Worm (Caenorhabditis elegans) whole organism, midembryonic: ENCODE results near the gene C40C9.3.

ENCODE experiments used
- cog-1 ChIP-seq: sonication (generic microtip); optimal IDR thresholded peaks from 2 replicates; lab custom pipeline; 2016; ENCODE audit warnings: missing genetic modification characterization, missing compliant biosample characterization
- flt-1 ChIP-seq: fragments of 200-800 bp; sonication (Bioruptor generic); IDR thresholded peaks from 2 replicates; pipeline ENCODE4 v1.3.6; 2022; ENCODE audit warnings: missing genetic modification characterization, missing compliant biosample characterization
- klf-2 ChIP-seq: fragments of 200-800 bp; sonication (Bioruptor generic); conservative IDR thresholded peaks from 2 replicates; pipeline ENCODE4 v1.3.6; 2022; ENCODE audit warnings: missing genetic modification reagents, missing genetic modification characterization, missing compliant biosample characterization

The C40C9.3 gene

ce11 chrX:13697520-13697919 lies 50.1 kb downstream of the C40C9.3 start:
- 0 out of 2 replicates have a peak, but pooled peaks have one; percentile 44 for TF ChIP-seq flt-1 (GFP tag; lab: Robert Waterston, UW)
- TF ChIP-seq klf-2 (GFP tag; lab: Robert Waterston, UW) = no peak
- no peak for TF ChIP-seq cog-1
